Worm (Caenorhabditis elegans) whole organism, young adult: ENCODE data around the gene mfsd-10.

Experiments
- Y79H2A.3 ChIP-seq: fragments of 200-800 bp; sonication (Bioruptor generic); conservative IDR thresholded peaks from 2 replicates; pipeline ENCODE4 v1.3.6; 2022; ENCODE audit warnings: missing genetic modification reagents, missing genetic modification characterization, missing compliant biosample characterization
- Y95B8A.8 ChIP-seq: fragments of 200-800 bp; sonication (Bioruptor generic); IDR thresholded peaks from 2 replicates; pipeline ENCODE4 v1.3.6; 2022; ENCODE audit warnings: missing genetic modification reagents, missing genetic modification characterization, missing compliant biosample characterization
- ama-1 ChIP-seq, 3 experiments: fragments of 150-350 bp in 1 of 3; sonication (generic microtip) in 2 of 3; optimal IDR thresholded peaks; 2 replicates each; lab custom pipeline; 2014 to 2018; ENCODE audit warnings: missing biosample characterization in 2 of 3, missing genetic modification characterization in 2 of 3, missing genetic modification reagents in 2 of 3
- bed-2 ChIP-seq: fragments of 200-800 bp; sonication (Bioruptor generic); IDR thresholded peaks from 2 replicates; pipeline ENCODE4 v1.3.6; 2022; ENCODE audit warnings: missing genetic modification reagents, missing genetic modification characterization, missing compliant biosample characterization
- gei-17 ChIP-seq: fragments of 200-800 bp; sonication (Bioruptor generic); optimal IDR thresholded peaks from 2 replicates; lab custom pipeline; 2018; ENCODE audit warnings: mild to moderate bottlenecking, missing genetic modification characterization, missing compliant biosample characterization
- him-1 ChIP-seq: sonication (generic microtip); optimal IDR thresholded peaks from 2 replicates; lab custom pipeline; 2016; ENCODE audit warnings: missing genotype, missing genetic modification reagents, missing genetic modification characterization, missing compliant biosample characterization
- lir-1 ChIP-seq: fragments of 200-800 bp; sonication (Bioruptor generic); conservative IDR thresholded peaks from 2 replicates; pipeline ENCODE4 v1.3.6; 2022; ENCODE audit warnings: missing genetic modification reagents, missing genetic modification characterization, missing compliant biosample characterization
- madf-8 ChIP-seq: fragments of 200-800 bp; sonication (Bioruptor generic); conservative IDR thresholded peaks from 2 replicates; pipeline ENCODE4 v1.3.6; 2022; ENCODE audit warnings: missing genetic modification reagents, missing genetic modification characterization, missing compliant biosample characterization
- sea-2 ChIP-seq: fragments of 200-800 bp; sonication (Bioruptor generic); IDR thresholded peaks from 2 replicates; pipeline ENCODE4 v1.3.6; 2022; ENCODE audit warnings: missing genetic modification characterization, missing compliant biosample characterization
- snpc-4 ChIP-seq, 5 experiments: fragments of 150-350 bp in 1 of 5; sonication (generic microtip) in 4 of 5; optimal IDR thresholded peaks; 2 replicates each; lab custom pipeline; 2014 to 2018; ENCODE audit warnings: missing genetic modification characterization in 5 of 5, missing biosample characterization in 3 of 5, antibody characterized with exemption in 2 of 5, mild to moderate bottlenecking in 2 of 5, missing compliant biosample characterization in 2 of 5, missing genotype in 2 of 5, moderate library complexity in 2 of 5, missing genetic modification reagents in 1 of 5
- unc-130 ChIP-seq: sonication (generic microtip); optimal IDR thresholded peaks from 2 replicates; lab custom pipeline; 2016; ENCODE audit warnings: missing genetic modification reagents, missing genetic modification characterization, missing compliant biosample characterization
- zim-3 ChIP-seq: sonication (generic microtip); optimal IDR thresholded peaks from 2 replicates; lab custom pipeline; 2017; ENCODE audit warnings: mild to moderate bottlenecking, missing genetic modification characterization, moderate library complexity, missing compliant biosample characterization

- no peak for TF ChIP-seq sea-2 (GFP tag; lab: Robert Waterston, UW)
- no peak for TF ChIP-seq lir-1
- TF ChIP-seq snpc-4 (GFP tag; optimal IDR thresholded peaks at IDR 0.05; lab: Kevin White, UChicago), result no peak
- peak in 3 of 4 experiments; percentile 18 to 50 (median 30) for TF ChIP-seq snpc-4 (tag; optimal IDR thresholded peaks at IDR 0.05; lab: Kevin White, UChicago)
- no peak for TF ChIP-seq Y79H2A.3 (GFP tag; lab: Robert Waterston, UW)
- TF ChIP-seq him-1, result no peak
- TF ChIP-seq ama-1 (optimal IDR thresholded peaks at IDR 0.05; lab: Kevin White, UChicago), result no peak
- no peak for TF ChIP-seq ama-1 (GFP tag; optimal IDR thresholded peaks at IDR 0.05; lab: Kevin White, UChicago)
- TF ChIP-seq gei-17, result no peak
- TF ChIP-seq unc-130 (GFP tag; lab: Kevin White, UChicago), result no peak
- TF ChIP-seq madf-8 (GFP tag; lab: Robert Waterston, UW), result no peak
- TF ChIP-seq Y95B8A.8 (GFP tag; lab: Robert Waterston, UW), result no peak
- no peak for TF ChIP-seq bed-2 (GFP tag; lab: Robert Waterston, UW)
- no peak for TF ChIP-seq zim-3 (tag; lab: Kevin White, UChicago)
These were observed 23.7 kb upstream of the mfsd-10 start for ce11 chrX:17392182-17392581.
